Fruit fly (Drosophila melanogaster): ENCODE measurements around the gene CG13946.

CG13946 gene

dm6 chr2L:815785-816389 lies 39.6 kb downstream of the CG13946 start, which contains the start of the genes Saf6 and Pex12 (continued):
- TF ChIP-seq Pdp1 (GFP tag; optimal IDR thresholded peaks at IDR 0.05) (peak in 1 of 2 experiments; percentile 21), crc (GFP tag; optimal IDR thresholded peaks at IDR 0.05) (no peak), bbx (GFP tag; IDR thresholded peaks at IDR 0.05; ENCODE audit: partially characterized antibody) (peak; percentile 82), Doc3 (GFP tag; IDR thresholded peaks at IDR 0.05; ENCODE audit: partially characterized antibody) (peak; percentile 76), Sry-δ (GFP tag; optimal IDR thresholded peaks at IDR 0.05) (peak; percentile 68), CG2120 (GFP tag; optimal IDR thresholded peaks at IDR 0.05) (no peak), crol (GFP tag; IDR thresholded peaks at IDR 0.05) (no peak), Doc2 (GFP tag; IDR thresholded peaks at IDR 0.05) (no peak), nerfin-2 (GFP tag; IDR thresholded peaks at IDR 0.05; ENCODE audit: partially characterized antibody) (peak; percentile 79), hb (GFP tag; IDR thresholded peaks at IDR 0.05; ENCODE audit: partially characterized antibody) (peak; percentile 79), CG13287 (GFP tag; IDR thresholded peaks at IDR 0.05; ENCODE audit: partially characterized antibody) (peak; percentile 89), ci (GFP tag; IDR thresholded peaks at IDR 0.05) (0 out of 3 replicates have a peak, but pooled peaks have one; percentile 12), zen2 (GFP tag; IDR thresholded peaks at IDR 0.05; ENCODE audit: partially characterized antibody) (peak; percentile 85), slou (GFP tag; optimal IDR thresholded peaks at IDR 0.05) (no peak), Trl (optimal IDR thresholded peaks at IDR 0.05) (no peak), Trl (GFP tag; optimal IDR thresholded peaks at IDR 0.05) (no peak), CG4820 (GFP tag; optimal IDR thresholded peaks at IDR 0.05) (no peak), CG1603 (tag; optimal IDR thresholded peaks at IDR 0.05) (peak; percentile 43), CG13775 (GFP tag; optimal IDR thresholded peaks at IDR 0.05) (peak; percentile 8), GATAe (GFP tag; conservative IDR thresholded peaks at IDR 0.05) (peak; percentile 37), Med (GFP tag) (peak; percentile 75), amos (GFP tag; IDR thresholded peaks at IDR 0.05; ENCODE audit: partially characterized antibody) (peak; percentile 79), tna (GFP tag; IDR thresholded peaks at IDR 0.05; ENCODE audit: partially characterized antibody) (peak; percentile 75)

- no peak for TF ChIP-seq dysf (GFP tag; IDR thresholded peaks at IDR 0.05)
- no peak for TF ChIP-seq CG12071 (GFP tag; optimal IDR thresholded peaks at IDR 0.05)
- no peak for TF ChIP-seq ftz-f1 (GFP tag; optimal IDR thresholded peaks at IDR 0.05)
- TF ChIP-seq ssp (GFP tag; IDR thresholded peaks at IDR 0.05), result no peak
- no peak for TF ChIP-seq CG4360 (GFP tag; IDR thresholded peaks at IDR 0.05)
- no peak for TF ChIP-seq D19B (GFP tag; optimal IDR thresholded peaks at IDR 0.05)
- no peak for TF ChIP-seq CG13775 (GFP tag; optimal IDR thresholded peaks at IDR 0.05)
- no peak for TF ChIP-seq CG2129 (GFP tag; IDR thresholded peaks at IDR 0.05; ENCODE audit: partially characterized antibody)
- TF ChIP-seq sens-2 (GFP tag; IDR thresholded peaks at IDR 0.05), result no peak
- no peak for TF ChIP-seq BEAF-32 (GFP tag; optimal IDR thresholded peaks at IDR 0.05)
- TF ChIP-seq Oli (tag; optimal IDR thresholded peaks at IDR 0.05), result no peak
- no peak for TF ChIP-seq gem (tag; optimal IDR thresholded peaks at IDR 0.05)
- TF ChIP-seq ems (GFP tag; optimal IDR thresholded peaks at IDR 0.05), result no peak
- TF ChIP-seq CG12391 (tag; optimal IDR thresholded peaks at IDR 0.05), result no peak
- no peak for TF ChIP-seq lov (optimal IDR thresholded peaks at IDR 0.05)
- TF ChIP-seq lov (GFP tag; IDR thresholded peaks at IDR 0.05), result no peak
Observed at dm6 chr2L:817850-818249, 41.5 kb downstream of the CG13946 start, which contains the start of gene CG15880. TSS of gene CG15880 (minus strand) at chr2L:817950.

Data from whole organism, embryonic.